Fruit fly (Drosophila melanogaster): ENCODE data around the gene Prps.
A peak's percentile ranks its signal among the peaks of the same experiment; 100 is the strongest.

Gene Prps

DNA sequence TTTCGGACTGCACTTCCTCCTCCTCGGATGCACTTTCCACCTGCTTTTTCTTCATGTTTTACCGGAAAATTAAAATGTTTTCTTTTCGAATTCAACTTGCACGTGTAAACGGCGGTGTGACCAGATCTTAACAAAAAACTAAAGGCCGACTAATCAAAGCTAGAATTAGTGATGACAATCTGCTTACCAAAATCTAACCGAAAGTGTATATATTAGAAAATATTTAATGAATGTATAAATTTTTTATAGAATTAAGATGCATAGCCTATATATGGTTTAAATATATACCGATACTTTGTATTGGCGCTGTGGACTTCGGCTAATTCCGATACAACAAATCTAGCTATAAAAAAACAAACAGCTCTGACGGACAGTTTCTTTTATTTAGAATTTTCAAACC lies 22.4 kb upstream of the Prps start, which contains the start of the genes CG18178 and CG14174 (continued):
- TF ChIP-seq CG12219 (GFP tag; optimal IDR thresholded peaks at IDR 0.05) (peak; percentile 26), cas (GFP tag; IDR thresholded peaks at IDR 0.05) (0 out of 2 replicates have a peak, but pooled peaks have one; percentile 20), Dll (GFP tag; IDR thresholded peaks at IDR 0.05; ENCODE audit: partially characterized antibody) (peak; percentile 66), zen2 (GFP tag; IDR thresholded peaks at IDR 0.05; ENCODE audit: partially characterized antibody) (no peak), CG10431 (GFP tag; optimal IDR thresholded peaks at IDR 0.05) (peak; percentile 42), CG31365 (tag; optimal IDR thresholded peaks at IDR 0.05) (no peak), CG3163 (GFP tag; optimal IDR thresholded peaks at IDR 0.05) (no peak), CG43689 (GFP tag; IDR thresholded peaks at IDR 0.05) (no peak), CG33557 (GFP tag; optimal IDR thresholded peaks at IDR 0.05) (peak; percentile 73), fd102C (GFP tag; optimal IDR thresholded peaks at IDR 0.05) (no peak), CG9876 (GFP tag; optimal IDR thresholded peaks at IDR 0.05) (no peak), nerfin-2 (GFP tag; IDR thresholded peaks at IDR 0.05; ENCODE audit: partially characterized antibody) (no peak), CG18599 (GFP tag; optimal IDR thresholded peaks at IDR 0.05) (peak; percentile 73), gt (GFP tag; IDR thresholded peaks at IDR 0.05) (no peak), Abd-B (GFP tag; optimal IDR thresholded peaks at IDR 0.05) (peak; percentile 67), bsh (GFP tag; optimal IDR thresholded peaks at IDR 0.05) (peak in 1 of 2 experiments; percentile 72), CG1603 (tag; optimal IDR thresholded peaks at IDR 0.05) (no peak), otp (GFP tag; IDR thresholded peaks at IDR 0.05) (no peak), Sry-δ (GFP tag; optimal IDR thresholded peaks at IDR 0.05) (peak; percentile 33), hth (optimal IDR thresholded peaks at IDR 0.05) (no peak), h (optimal IDR thresholded peaks at IDR 0.05) (no peak), Optix (GFP tag; IDR thresholded peaks at IDR 0.05) (no peak), gce (GFP tag; IDR thresholded peaks at IDR 0.05) (no peak), MTF-1 (GFP tag; optimal IDR thresholded peaks at IDR 0.05; ENCODE audit: borderline replicate concordance) (no peak), CG18476 (GFP tag; optimal IDR thresholded peaks at IDR 0.05) (peak; percentile 38), NC2β (GFP tag; optimal IDR thresholded peaks at IDR 0.05) (no peak), Oaz (GFP tag; IDR thresholded peaks at IDR 0.05) (no peak), sisA (GFP tag; IDR thresholded peaks at IDR 0.05) (peak; percentile 58), CG6254 (GFP tag; optimal IDR thresholded peaks at IDR 0.05) (peak; percentile 38), BEAF-32 (GFP tag; optimal IDR thresholded peaks at IDR 0.05) (peak; percentile 61), toy (GFP tag; IDR thresholded peaks at IDR 0.05) (no peak), CG5953 (GFP tag; IDR thresholded peaks at IDR 0.05) (no peak), CG11504 (tag; optimal IDR thresholded peaks at IDR 0.05) (peak; percentile 78), HHEX (GFP tag; optimal IDR thresholded peaks at IDR 0.05) (peak; percentile 30), MESR4 (GFP tag; optimal IDR thresholded peaks at IDR 0.05) (no peak), CG6791 (GFP tag; IDR thresholded peaks at IDR 0.05; ENCODE audit: partially characterized antibody) (no peak), Mad (GFP tag; optimal IDR thresholded peaks at IDR 0.05) (peak; percentile 2), Gug (GFP tag; IDR thresholded peaks at IDR 0.05) (peak; percentile 13; the same call in 1 of the 4 replicates), Doc3 (GFP tag; IDR thresholded peaks at IDR 0.05; ENCODE audit: partially characterized antibody) (no peak), prd (optimal IDR thresholded peaks at IDR 0.05) (no peak), prd (GFP tag; IDR thresholded peaks at IDR 0.05) (peak; percentile 59; the same call in 1 of the 3 replicates), CG6175 (GFP tag; IDR thresholded peaks at IDR 0.05) (no peak), Xrp1 (GFP tag; IDR thresholded peaks at IDR 0.05) (peak; percentile 69), CG1647 (GFP tag; optimal IDR thresholded peaks at IDR 0.05) (no peak), CG15269 (tag; optimal IDR thresholded peaks at IDR 0.05) (peak; percentile 75), aop (GFP tag; IDR thresholded peaks at IDR 0.05) (no peak), Mrtf (GFP tag; IDR thresholded peaks at IDR 0.05) (no peak), HLH3B (GFP tag; IDR thresholded peaks at IDR 0.05) (peak; percentile 68), Bdp1 (GFP tag; optimal IDR thresholded peaks at IDR 0.05) (no peak), ftz-f1 (GFP tag; optimal IDR thresholded peaks at IDR 0.05) (no peak), CG10209 (GFP tag; optimal IDR thresholded peaks at IDR 0.05) (peak; percentile 71), zfh2 (GFP tag; optimal IDR thresholded peaks at IDR 0.05) (no peak)

Measured in whole organism, embryonic.